Worm (Caenorhabditis elegans) whole organism, late embryonic: ENCODE data around the gene lido-11.

ENCODE experiments used
- K02D7.2 ChIP-seq: sonication (generic microtip); optimal IDR thresholded peaks from 2 replicates; lab custom pipeline; 2017; ENCODE audit warnings: mild to moderate bottlenecking, missing genetic modification characterization, missing compliant biosample characterization
- Y22D7AL.16 ChIP-seq: sonication (generic microtip); optimal IDR thresholded peaks from 2 replicates; lab custom pipeline; 2016; ENCODE audit warnings: missing genetic modification characterization, missing compliant biosample characterization
- ceh-18 ChIP-seq: sonication (generic microtip); optimal IDR thresholded peaks from 2 replicates; lab custom pipeline; 2016; ENCODE audit warnings: missing genetic modification characterization, missing compliant biosample characterization
- ceh-22 ChIP-seq: sonication (generic microtip); optimal IDR thresholded peaks from 2 replicates; lab custom pipeline; 2017; ENCODE audit warnings: missing biosample characterization, missing genetic modification characterization
- ceh-24 ChIP-seq: sonication (generic microtip); optimal IDR thresholded peaks from 2 replicates; lab custom pipeline; 2016; ENCODE audit warnings: mild to moderate bottlenecking, missing genetic modification characterization, missing compliant biosample characterization
- ceh-31 ChIP-seq: sonication (generic microtip); optimal IDR thresholded peaks from 2 replicates; lab custom pipeline; 2016; ENCODE audit warnings: missing genetic modification characterization, missing compliant biosample characterization
- ceh-45 ChIP-seq: fragments of 200-800 bp; sonication (Bioruptor generic); IDR thresholded peaks from 2 replicates; pipeline ENCODE4 v1.3.6; 2022; ENCODE audit warnings: missing genetic modification reagents, missing genetic modification characterization, missing compliant biosample characterization
- ceh-6 ChIP-seq: fragments of 200-800 bp; sonication (Bioruptor generic); optimal IDR thresholded peaks from 2 replicates; lab custom pipeline; 2018; ENCODE audit warnings: mild to moderate bottlenecking, missing genetic modification characterization, missing compliant biosample characterization
- ceh-9 ChIP-seq: sonication (generic microtip); optimal IDR thresholded peaks from 2 replicates; lab custom pipeline; 2016; ENCODE audit warnings: mild to moderate bottlenecking, missing genetic modification characterization, inconsistent platforms, missing compliant biosample characterization
- elt-2 ChIP-seq: sonication (generic microtip); optimal IDR thresholded peaks from 2 replicates; lab custom pipeline; 2016; ENCODE audit warnings: missing genetic modification reagents, missing genetic modification characterization, missing compliant biosample characterization
- elt-4 ChIP-seq: sonication (generic microtip); optimal IDR thresholded peaks from 2 replicates; lab custom pipeline; 2016; ENCODE audit warnings: missing genetic modification characterization, missing compliant biosample characterization
- fkh-10 ChIP-seq: fragments of 150-350 bp; optimal IDR thresholded peaks from 2 replicates; lab custom pipeline; 2014; ENCODE audit warnings: missing biosample characterization, missing genetic modification reagents, missing genetic modification characterization
- hlh-30 ChIP-seq: sonication (generic microtip); optimal IDR thresholded peaks from 2 replicates; lab custom pipeline; 2017; ENCODE audit warnings: antibody characterized with exemption, missing genetic modification characterization, missing compliant biosample characterization; ENCODE audit not compliant: insufficient read depth
- hlh-8 ChIP-seq: sonication (generic microtip); optimal IDR thresholded peaks from 2 replicates; lab custom pipeline; 2016; ENCODE audit warnings: missing genotype, missing genetic modification characterization, missing compliant biosample characterization
- lim-6 ChIP-seq: sonication (generic microtip); optimal IDR thresholded peaks from 2 replicates; lab custom pipeline; 2016; ENCODE audit warnings: missing genetic modification characterization, missing compliant biosample characterization
- lin-11 ChIP-seq: fragments of 200-800 bp; sonication (Bioruptor generic); optimal IDR thresholded peaks from 2 replicates; lab custom pipeline; 2018; ENCODE audit warnings: mild to moderate bottlenecking, missing genetic modification characterization, missing compliant biosample characterization
- madf-2 ChIP-seq: sonication (generic microtip); optimal IDR thresholded peaks from 2 replicates; lab custom pipeline; 2017; ENCODE audit warnings: missing genetic modification characterization, missing compliant biosample characterization
- nfya-1 ChIP-seq: sonication (generic microtip); optimal IDR thresholded peaks from 2 replicates; lab custom pipeline; 2017; ENCODE audit warnings: missing genetic modification characterization, mild to moderate bottlenecking, missing compliant biosample characterization, antibody characterized with exemption, moderate library complexity
- nhr-11 ChIP-seq: fragments of 150-350 bp; optimal IDR thresholded peaks from 2 replicates; lab custom pipeline; 2014; ENCODE audit warnings: missing biosample characterization, missing genetic modification characterization
- odd-2 ChIP-seq: sonication (generic microtip); optimal IDR thresholded peaks from 2 replicates; lab custom pipeline; 2017; ENCODE audit warnings: antibody characterized with exemption, mild to moderate bottlenecking, missing genetic modification characterization, missing compliant biosample characterization
- pat-9 ChIP-seq: fragments of 200-800 bp; sonication (Bioruptor generic); optimal IDR thresholded peaks from 2 replicates; lab custom pipeline; 2018; ENCODE audit warnings: mild to moderate bottlenecking, missing genetic modification characterization, moderate library complexity, missing compliant biosample characterization
- pax-1 ChIP-seq: fragments of 150-350 bp; optimal IDR thresholded peaks from 2 replicates; lab custom pipeline; 2014; ENCODE audit warnings: missing biosample characterization, missing genetic modification characterization
- pha-4 ChIP-seq: fragments of 150-350 bp; optimal IDR thresholded peaks from 2 replicates; lab custom pipeline; 2018; ENCODE audit warnings: missing biosample characterization, missing genetic modification reagents, missing genetic modification characterization
- pqm-1 ChIP-seq: sonication (generic microtip); optimal IDR thresholded peaks from 2 replicates; lab custom pipeline; 2016; ENCODE audit warnings: missing genetic modification characterization, missing compliant biosample characterization
- pros-1 ChIP-seq: fragments of 150-350 bp; optimal IDR thresholded peaks from 2 replicates; lab custom pipeline; 2014; ENCODE audit warnings: missing biosample characterization, missing genetic modification reagents, missing genetic modification characterization
- ref-2 ChIP-seq: sonication (generic microtip); optimal IDR thresholded peaks from 2 replicates; lab custom pipeline; 2016; ENCODE audit warnings: missing genetic modification characterization, missing compliant biosample characterization
- rnt-1 ChIP-seq: sonication (generic microtip); optimal IDR thresholded peaks from 2 replicates; lab custom pipeline; 2016; ENCODE audit warnings: missing genetic modification characterization, missing compliant biosample characterization
- sdc-2 ChIP-seq: sonication (generic microtip); optimal IDR thresholded peaks from 2 replicates; lab custom pipeline; 2016; ENCODE audit warnings: missing genotype, missing genetic modification characterization, missing compliant biosample characterization
- sox-4 ChIP-seq: sonication (generic microtip); optimal IDR thresholded peaks from 2 replicates; lab custom pipeline; 2017; ENCODE audit warnings: mild to moderate bottlenecking, missing genetic modification characterization, inconsistent platforms, missing compliant biosample characterization
- syd-9 ChIP-seq: sonication (generic microtip); optimal IDR thresholded peaks from 2 replicates; lab custom pipeline; 2016; ENCODE audit warnings: mild to moderate bottlenecking, missing genetic modification characterization, moderate library complexity, missing compliant biosample characterization
- tbx-2 ChIP-seq: sonication (generic microtip); optimal IDR thresholded peaks from 2 replicates; lab custom pipeline; 2016; ENCODE audit warnings: missing genetic modification characterization, missing compliant biosample characterization
- ttx-3 ChIP-seq: sonication (generic microtip); optimal IDR thresholded peaks from 2 replicates; lab custom pipeline; 2016; ENCODE audit warnings: missing genetic modification reagents, missing genetic modification characterization, missing compliant biosample characterization
- unc-42 ChIP-seq: sonication (generic microtip); optimal IDR thresholded peaks from 2 replicates; lab custom pipeline; 2016; ENCODE audit warnings: missing genotype, missing genetic modification characterization, missing compliant biosample characterization
- unc-55 ChIP-seq: sonication (generic microtip); optimal IDR thresholded peaks from 2 replicates; lab custom pipeline; 2017; ENCODE audit warnings: missing biosample characterization, missing genetic modification reagents, missing genetic modification characterization
- ztf-16 ChIP-seq: sonication (generic microtip); optimal IDR thresholded peaks from 2 replicates; lab custom pipeline; 2017; ENCODE audit warnings: missing genetic modification characterization, missing compliant biosample characterization

The lido-11 gene

ce11 chrII:3003667-3004066 is at the start of gene lido-11:
TSS of gene lido-11 (plus strand) at chrII:3003967.
- TF ChIP-seq unc-55 (GFP tag; lab: Kevin White, UChicago) (no peak), odd-2 (tag; lab: Kevin White, UChicago) (no peak)

DNA sequence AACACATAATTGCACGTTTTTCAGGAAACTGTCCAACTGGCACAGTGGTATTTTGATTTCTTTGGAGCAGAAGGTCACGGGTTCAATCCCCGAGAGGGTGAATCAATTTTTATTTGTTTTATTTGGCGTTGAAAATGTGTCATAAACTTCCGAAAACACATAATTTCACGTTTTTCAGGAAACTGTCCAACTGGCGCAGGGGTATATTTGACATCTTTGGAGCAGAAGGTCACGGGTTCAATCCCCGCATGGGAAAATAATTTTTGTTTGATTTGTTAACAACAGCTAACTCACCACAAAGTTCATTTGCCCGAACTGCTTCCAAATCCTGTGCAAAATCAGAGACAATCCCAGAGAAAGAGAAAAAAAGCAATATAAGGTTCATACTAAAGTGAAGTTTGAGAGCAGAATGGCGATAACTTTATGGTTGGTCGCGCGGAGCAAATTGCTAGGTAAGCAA is 48.1 kb upstream of the lido-11 start, which contains the start of gene irld-48:
Gene irld-48 (plus strand): TSS at position 410 of the 460 bp plus-strand sequence.
- TF ChIP-seq nhr-11 (tag; lab: Kevin White, UChicago) = no peak
- TF ChIP-seq ceh-45 (GFP tag; lab: Robert Waterston, UW) = no peak
- no peak for TF ChIP-seq pqm-1 (tag; lab: Kevin White, UChicago)
- no peak for TF ChIP-seq K02D7.2 (tag; lab: Kevin White, UChicago)
- TF ChIP-seq pax-1 (tag; lab: Kevin White, UChicago) = no peak

ce11 chrII:2958308-2958707 is 45.5 kb upstream of the lido-11 start, which contains the start of gene srw-60:
TSS of gene srw-60 (plus strand) at chrII:2958608.
- no peak for TF ChIP-seq elt-2
- TF ChIP-seq ttx-3 (tag; lab: Kevin White, UChicago) = no peak
- TF ChIP-seq hlh-30 (tag; lab: Kevin White, UChicago) = no peak
- TF ChIP-seq odd-2 (tag; lab: Kevin White, UChicago) = no peak
- no peak for TF ChIP-seq lim-6 (tag; lab: Kevin White, UChicago)
- no peak for TF ChIP-seq ztf-16 (tag; lab: Kevin White, UChicago)
- TF ChIP-seq pat-9 (tag; lab: Kevin White, UChicago) = no peak
- no peak for TF ChIP-seq Y22D7AL.16 (tag; lab: Kevin White, UChicago)
- no peak for TF ChIP-seq nfya-1
- no peak for TF ChIP-seq rnt-1 (tag; lab: Kevin White, UChicago)
- no peak for TF ChIP-seq lin-11 (tag; lab: Kevin White, UChicago)
- TF ChIP-seq pros-1 (tag; lab: Kevin White, UChicago) = no peak
- TF ChIP-seq ceh-31 (tag; lab: Kevin White, UChicago) = no peak
- TF ChIP-seq elt-4 = no peak
- TF ChIP-seq syd-9 (tag; lab: Kevin White, UChicago) = no peak
- no peak for TF ChIP-seq unc-42 (tag; lab: Kevin White, UChicago)

ce11 chrII:2962531-2963164 is 41.1 kb upstream of the lido-11 start:
- TF ChIP-seq elt-4 = no peak
- TF ChIP-seq ceh-22 (tag; lab: Kevin White, UChicago) = no peak
- no peak for TF ChIP-seq ceh-31 (tag; lab: Kevin White, UChicago)
- no peak for TF ChIP-seq ref-2 (tag; lab: Kevin White, UChicago)
- TF ChIP-seq hlh-30 (tag; lab: Kevin White, UChicago) = peak; percentile 69
- no peak for TF ChIP-seq sdc-2 (tag; lab: Kevin White, UChicago)
- peak; percentile 64 for TF ChIP-seq unc-42 (tag; lab: Kevin White, UChicago)

ce11 chrII:2963619-2964018 is 40.1 kb upstream of the lido-11 start:
- TF ChIP-seq hlh-8 (tag; lab: Kevin White, UChicago) = no peak
- no peak for TF ChIP-seq ceh-24 (tag; lab: Kevin White, UChicago)
- no peak for TF ChIP-seq syd-9 (tag; lab: Kevin White, UChicago)

- TF ChIP-seq fkh-10 (GFP tag; lab: Kevin White, UChicago) (no peak), rnt-1 (tag; lab: Kevin White, UChicago) (no peak), madf-2 (tag; lab: Kevin White, UChicago) (no peak), ceh-9 (tag; lab: Kevin White, UChicago) (no peak), Y22D7AL.16 (tag; lab: Kevin White, UChicago) (no peak), sox-4 (no peak), pax-1 (tag; lab: Kevin White, UChicago) (no peak), ref-2 (tag; lab: Kevin White, UChicago) (no peak), ceh-18 (tag; lab: Kevin White, UChicago) (no peak), ztf-16 (tag; lab: Kevin White, UChicago) (no peak), tbx-2 (tag; lab: Kevin White, UChicago) (no peak), ceh-6 (GFP tag; lab: Kevin White, UChicago) (no peak), pha-4 (tag; lab: Kevin White, UChicago) (no peak), unc-42 (tag; lab: Kevin White, UChicago) (no peak)
Observed at ce11 chrII:2965215-2965998, 38.4 kb upstream of the lido-11 start.
